Worm (Caenorhabditis elegans): ENCODE data around the gene ZC487.2.

ce11 chrV:6705367-6705766 lies 16.9 kb downstream of the ZC487.2 start:
- TF ChIP-seq ama-1 (optimal IDR thresholded peaks at IDR 0.05) (no peak), tra-4 (tag; optimal IDR thresholded peaks at IDR 0.05) (no peak), aly-1 (tag; optimal IDR thresholded peaks at IDR 0.05) (no peak), hnd-1 (tag; optimal IDR thresholded peaks at IDR 0.05) (no peak), hmg-4 (GFP tag; optimal IDR thresholded peaks at IDR 0.05) (no peak), F13C5.2 (tag; optimal IDR thresholded peaks at IDR 0.05) (no peak), B0310.2 (tag; optimal IDR thresholded peaks at IDR 0.05) (no peak), tbx-37 (GFP tag; conservative IDR thresholded peaks at IDR 0.05) (no peak), ceh-36 (tag; optimal IDR thresholded peaks at IDR 0.05) (no peak)

All from whole organism, early embryonic.